Fruit fly (Drosophila melanogaster): Measurements from ENCODE around the gene CG8028.

DNA sequence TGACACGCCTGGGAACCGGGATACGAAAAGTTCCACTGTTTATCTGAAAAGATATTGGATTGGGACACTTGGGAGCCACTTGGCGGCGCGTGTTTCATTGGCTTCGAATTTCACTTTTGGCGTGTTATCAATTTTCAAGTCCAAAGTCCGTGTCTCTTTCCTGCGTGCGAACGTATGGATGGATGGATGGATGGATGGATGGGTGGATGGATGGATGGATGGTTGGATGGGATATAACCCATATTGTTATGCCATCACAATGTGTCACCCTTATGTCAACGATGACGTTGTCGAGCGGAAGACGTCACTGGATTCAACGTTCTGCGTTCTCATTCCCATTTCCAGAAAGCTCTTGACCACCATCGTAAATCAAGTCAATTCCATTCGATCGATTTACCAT is 7.6 kb upstream of the CG8028 start:
- TF ChIP-seq h (optimal IDR thresholded peaks at IDR 0.05): no peak
- TF ChIP-seq Sin3A (optimal IDR thresholded peaks at IDR 0.05): no peak
- TF ChIP-seq psq (optimal IDR thresholded peaks at IDR 0.05): no peak
- no peak for TF ChIP-seq insv (optimal IDR thresholded peaks at IDR 0.05)
- TF ChIP-seq Myc (optimal IDR thresholded peaks at IDR 0.05): no peak
- TF ChIP-seq ttk (optimal IDR thresholded peaks at IDR 0.05): no peak
